Worm (Caenorhabditis elegans): Measurements from ENCODE around the gene Y62F5A.12.
A peak's percentile ranks its signal among the peaks of the same experiment; 100 is the strongest.

Gene Y62F5A.12

ce11 chrII:11547254-11547687 is 13.0 kb upstream of the Y62F5A.12 start, which contains the start of gene F54D5.7 (continued):
- TF ChIP-seq nhr-47 (tag; optimal IDR thresholded peaks at IDR 0.05) (peak; percentile 57), efl-1 (optimal IDR thresholded peaks at IDR 0.05) (peak; percentile 8 to 14), efl-1 (GFP tag; optimal IDR thresholded peaks at IDR 0.05 in 1 of 2) (peak in 1 of 2 experiments; percentile 89), Y116A8C.19 (tag; optimal IDR thresholded peaks at IDR 0.05; ENCODE audit: borderline replicate concordance) (no peak), hlh-4 (tag; optimal IDR thresholded peaks at IDR 0.05) (no peak), dpl-1 (GFP tag; optimal IDR thresholded peaks at IDR 0.05) (peak; percentile 26 to 39 (median 38)), lin-39 (tag; optimal IDR thresholded peaks at IDR 0.05) (no peak), rnt-1 (tag; optimal IDR thresholded peaks at IDR 0.05) (peak; percentile 34), lir-3 (tag; optimal IDR thresholded peaks at IDR 0.05; ENCODE audit: poor library complexity) (peak; percentile 22), nhr-71 (tag; optimal IDR thresholded peaks at IDR 0.05) (peak; percentile 82), nhr-20 (tag; optimal IDR thresholded peaks at IDR 0.05) (peak; percentile 61), irx-1 (tag; optimal IDR thresholded peaks at IDR 0.05) (peak; percentile 30), mep-1 (tag; optimal IDR thresholded peaks at IDR 0.05) (peak; percentile 92), lin-14 (GFP tag; optimal IDR thresholded peaks at IDR 0.05) (peak; percentile 61), hlh-17 (GFP tag; optimal IDR thresholded peaks at IDR 0.05; ENCODE audit: borderline replicate concordance) (no peak), nhr-77 (tag; optimal IDR thresholded peaks at IDR 0.05) (no peak), lin-35 (GFP tag; optimal IDR thresholded peaks at IDR 0.05) (peak in 1 of 2 experiments; percentile 59), nhr-85 (tag) (peak; percentile 91), mef-2 (tag; optimal IDR thresholded peaks at IDR 0.05) (no peak), egl-13 (tag; optimal IDR thresholded peaks at IDR 0.05) (no peak), C04F5.9 (tag; optimal IDR thresholded peaks at IDR 0.05) (no peak), alr-1 (tag; optimal IDR thresholded peaks at IDR 0.05; ENCODE audit: borderline replicate concordance) (no peak), mdl-1 (tag; optimal IDR thresholded peaks at IDR 0.05) (peak in 1 of 2 experiments; percentile 93), pag-3 (tag; optimal IDR thresholded peaks at IDR 0.05; ENCODE audit: borderline replicate concordance, insufficient read depth) (peak; percentile 32), nhr-12 (tag; optimal IDR thresholded peaks at IDR 0.05) (no peak), grh-1 (GFP tag; IDR thresholded peaks at IDR 0.05) (peak; percentile 36; the same call in 1 of the 2 replicates), dsc-1 (tag; optimal IDR thresholded peaks at IDR 0.05) (peak; percentile 37), skn-1 (tag; optimal IDR thresholded peaks at IDR 0.05) (peak; percentile 90), ces-1 (GFP tag; optimal IDR thresholded peaks at IDR 0.05) (no peak), elt-2 (tag; optimal IDR thresholded peaks at IDR 0.05) (peak; percentile 52), sptf-1 (tag; optimal IDR thresholded peaks at IDR 0.05) (no peak), lin-15B (tag; optimal IDR thresholded peaks at IDR 0.05) (no peak), ztf-4 (tag; optimal IDR thresholded peaks at IDR 0.05) (peak; percentile 56), xbp-1 (tag; optimal IDR thresholded peaks at IDR 0.05) (peak; percentile 49), elt-3 (tag; optimal IDR thresholded peaks at IDR 0.05) (peak in 2 of 6 experiments; percentile 23 to 75)

- no peak for TF ChIP-seq hlh-17 (GFP tag; optimal IDR thresholded peaks at IDR 0.05; ENCODE audit: borderline replicate concordance)
- TF ChIP-seq skn-1 (tag; optimal IDR thresholded peaks at IDR 0.05) = no peak
- no peak for TF ChIP-seq elt-2 (tag; optimal IDR thresholded peaks at IDR 0.05)
- TF ChIP-seq sptf-1 (tag; optimal IDR thresholded peaks at IDR 0.05) = no peak
- no peak for TF ChIP-seq efl-3 (GFP tag; optimal IDR thresholded peaks at IDR 0.05)
Measured at ce11 chrII:11545952-11546325, 11.7 kb upstream of the Y62F5A.12 start.

- TF ChIP-seq ces-1 (GFP tag; optimal IDR thresholded peaks at IDR 0.05) (no peak), pag-3 (tag; optimal IDR thresholded peaks at IDR 0.05; ENCODE audit: borderline replicate concordance, insufficient read depth) (no peak), unc-98 (GFP tag; IDR thresholded peaks at IDR 0.05) (peak; percentile 50; the same call in 1 of the 2 replicates), C16A3.4 (tag; optimal IDR thresholded peaks at IDR 0.05) (peak; percentile 91), nhr-237 (tag; optimal IDR thresholded peaks at IDR 0.05) (peak; percentile 92), mab-9 (GFP tag; IDR thresholded peaks at IDR 0.05) (peak; percentile 96), isw-1 (GFP tag; IDR thresholded peaks at IDR 0.05) (peak; percentile 95), nhr-11 (tag; optimal IDR thresholded peaks at IDR 0.05) (peak; percentile 78), sptf-1 (tag; optimal IDR thresholded peaks at IDR 0.05) (no peak), lin-14 (GFP tag; optimal IDR thresholded peaks at IDR 0.05) (peak; percentile 99), aha-1 (tag; optimal IDR thresholded peaks at IDR 0.05) (peak; percentile 80), pax-3 (tag; optimal IDR thresholded peaks at IDR 0.05) (peak; percentile 95), egl-27 (tag; optimal IDR thresholded peaks at IDR 0.05) (no peak), efl-3 (GFP tag; optimal IDR thresholded peaks at IDR 0.05) (peak; percentile 62), egl-13 (tag; optimal IDR thresholded peaks at IDR 0.05) (peak; percentile 98), lir-3 (tag; optimal IDR thresholded peaks at IDR 0.05; ENCODE audit: poor library complexity) (peak; percentile 85), sox-4 (tag; optimal IDR thresholded peaks at IDR 0.05) (peak; percentile 83), hlh-4 (tag; optimal IDR thresholded peaks at IDR 0.05) (no peak), zip-4 (GFP tag; optimal IDR thresholded peaks at IDR 0.05) (peak; percentile 93)
Measured at ce11 chrII:11545299-11545951, 11.1 kb upstream of the Y62F5A.12 start, which contains the start of gene dnj-13. dnj-13 (plus strand) TSS chrII:11545701.

Measured in whole organism, L1 larva.